Fruit fly (Drosophila melanogaster): Measurements from ENCODE around the gene CG9331.

Gene CG9331

dm6 chr2L:20787271-20787791 is 35.3 kb upstream of the CG9331 start, which contains the start of gene Pomp (continued):
- TF ChIP-seq salr (GFP tag; optimal IDR thresholded peaks at IDR 0.05): peak; percentile 6 to 22
- peak; percentile 73 for TF ChIP-seq CG34406 (GFP tag; optimal IDR thresholded peaks at IDR 0.05)
- peak; percentile 74 for TF ChIP-seq CG7368 (GFP tag; optimal IDR thresholded peaks at IDR 0.05)
- peak; percentile 84 for TF ChIP-seq CG3919 (GFP tag; optimal IDR thresholded peaks at IDR 0.05)
- TF ChIP-seq CG15336 (GFP tag; IDR thresholded peaks at IDR 0.05): peak; percentile 80
- TF ChIP-seq Ets21C (GFP tag; optimal IDR thresholded peaks at IDR 0.05): peak; percentile 52
- TF ChIP-seq fd85E (GFP tag; optimal IDR thresholded peaks at IDR 0.05): peak; percentile 39
- TF ChIP-seq fkh (GFP tag; optimal IDR thresholded peaks at IDR 0.05): no peak
- peak; percentile 64 for TF ChIP-seq Hr39 (GFP tag; optimal IDR thresholded peaks at IDR 0.05)
- TF ChIP-seq CG9139 (GFP tag; optimal IDR thresholded peaks at IDR 0.05): no peak
- TF ChIP-seq CG4318 (GFP tag; optimal IDR thresholded peaks at IDR 0.05): peak; percentile 49
- peak; percentile 76 for TF ChIP-seq Sox102F (GFP tag; optimal IDR thresholded peaks at IDR 0.05)
- TF ChIP-seq lz (GFP tag; optimal IDR thresholded peaks at IDR 0.05): peak; percentile 66
- peak; percentile 56 for TF ChIP-seq dac (GFP tag; optimal IDR thresholded peaks at IDR 0.05)
- peak; percentile 68 for TF ChIP-seq CG3032 (tag; optimal IDR thresholded peaks at IDR 0.05)
- TF ChIP-seq Sox14 (GFP tag; optimal IDR thresholded peaks at IDR 0.05): peak; percentile 53
- TF ChIP-seq Gug (GFP tag; IDR thresholded peaks at IDR 0.05): peak; percentile 28; the same call in 1 of the 2 replicates
- TF ChIP-seq Hr4 (GFP tag; optimal IDR thresholded peaks at IDR 0.05): peak; percentile 75
- TF ChIP-seq cyc (GFP tag; optimal IDR thresholded peaks at IDR 0.05): peak; percentile 71
- peak; percentile 16 for TF ChIP-seq CG1621 (tag; optimal IDR thresholded peaks at IDR 0.05)
- TF ChIP-seq Sox15 (GFP tag; optimal IDR thresholded peaks at IDR 0.05): peak; percentile 39
- TF ChIP-seq CG6808 (GFP tag; optimal IDR thresholded peaks at IDR 0.05): no peak
- peak; percentile 56 for TF ChIP-seq Ets96B (tag; optimal IDR thresholded peaks at IDR 0.05)
- TF ChIP-seq CG6854 (GFP tag; optimal IDR thresholded peaks at IDR 0.05): no peak
- TF ChIP-seq CG6792 (GFP tag; optimal IDR thresholded peaks at IDR 0.05): peak; percentile 62
- peak; percentile 69 for TF ChIP-seq Met (GFP tag; optimal IDR thresholded peaks at IDR 0.05)
- peak; percentile 87 for TF ChIP-seq eg (GFP tag; IDR thresholded peaks at IDR 0.05)
- no peak for TF ChIP-seq dsx (GFP tag; optimal IDR thresholded peaks at IDR 0.05; ENCODE audit: poor library complexity, severe bottlenecking)
- TF ChIP-seq achi (GFP tag; optimal IDR thresholded peaks at IDR 0.05): peak; percentile 69
- TF ChIP-seq CG8632 (GFP tag; optimal IDR thresholded peaks at IDR 0.05): peak; percentile 64
- peak; percentile 73; the same call in 2 of the 3 replicates for TF ChIP-seq CG8119 (GFP tag; IDR thresholded peaks at IDR 0.05)
- TF ChIP-seq fd59A (GFP tag; optimal IDR thresholded peaks at IDR 0.05): peak; percentile 3
- TF ChIP-seq Eip75B (GFP tag; optimal IDR thresholded peaks at IDR 0.05): peak; percentile 94
- peak; percentile 61 for TF ChIP-seq vri (GFP tag; optimal IDR thresholded peaks at IDR 0.05)
- TF ChIP-seq CG11294 (GFP tag; IDR thresholded peaks at IDR 0.05): peak; percentile 51; the same call in 1 of the 2 replicates
- TF ChIP-seq svp (GFP tag): peak; percentile 84
- peak; percentile 77 for TF ChIP-seq acj6 (GFP tag; optimal IDR thresholded peaks at IDR 0.05)

dm6 chr2L:20788050-20788449 is 34.6 kb upstream of the CG9331 start:
- TF ChIP-seq CG6792 (GFP tag; optimal IDR thresholded peaks at IDR 0.05): no peak
- no peak for TF ChIP-seq Hr4 (GFP tag; optimal IDR thresholded peaks at IDR 0.05)
- no peak for TF ChIP-seq svp (GFP tag)
- no peak for TF ChIP-seq ss (GFP tag; optimal IDR thresholded peaks at IDR 0.05)
- no peak for TF ChIP-seq CG1621 (tag; optimal IDR thresholded peaks at IDR 0.05)
- no peak for TF ChIP-seq CG11902 (GFP tag; optimal IDR thresholded peaks at IDR 0.05)
- no peak for TF ChIP-seq OdsH (GFP tag; optimal IDR thresholded peaks at IDR 0.05)
- TF ChIP-seq Sox14 (GFP tag; optimal IDR thresholded peaks at IDR 0.05): no peak
- no peak for TF ChIP-seq acj6 (GFP tag; optimal IDR thresholded peaks at IDR 0.05)
- TF ChIP-seq eg (GFP tag; IDR thresholded peaks at IDR 0.05): no peak
- TF ChIP-seq fd85E (GFP tag; optimal IDR thresholded peaks at IDR 0.05): no peak
- no peak for TF ChIP-seq CG6808 (GFP tag; optimal IDR thresholded peaks at IDR 0.05)
- TF ChIP-seq Smox (GFP tag; optimal IDR thresholded peaks at IDR 0.05): no peak
- no peak for TF ChIP-seq Sox102F (GFP tag; optimal IDR thresholded peaks at IDR 0.05)
- no peak for TF ChIP-seq Blimp-1 (GFP tag; optimal IDR thresholded peaks at IDR 0.05)
- TF ChIP-seq CG8319 (GFP tag; optimal IDR thresholded peaks at IDR 0.05): no peak
- TF ChIP-seq Eip75B (GFP tag; optimal IDR thresholded peaks at IDR 0.05): no peak
